Fruit fly (Drosophila melanogaster) whole organism, pupa: ENCODE data around the gene CG31103.

Experiments
- CG10348 ChIP-seq: fragments of 200-800 bp; sonication (Bioruptor generic); IDR thresholded peaks from 2 replicates; pipeline ENCODE4 v1.3.6; 2022; ENCODE audit warnings: missing biosample characterization, missing genetic modification characterization
- CG12605 ChIP-seq: fragments of 200-800 bp; sonication (Bioruptor generic); IDR thresholded peaks from 2 replicates; pipeline ENCODE4 v1.3.6; 2022; ENCODE audit warnings: missing biosample characterization, missing genetic modification characterization
- CG13204 ChIP-seq: fragments of 200-800 bp; sonication (Bioruptor generic); optimal IDR thresholded peaks from 2 replicates; lab custom pipeline; 2018; ENCODE audit warnings: missing biosample characterization, mild to moderate bottlenecking, missing genetic modification characterization, moderate library complexity
- CG14655 ChIP-seq: fragments of 200-800 bp; sonication (Bioruptor generic); optimal IDR thresholded peaks from 3 replicates; lab custom pipeline; 2017; ENCODE audit warnings: mild to moderate bottlenecking, missing biosample characterization, missing genetic modification reagents, missing genetic modification characterization
- CG15710 ChIP-seq: fragments of 200-800 bp; sonication (Bioruptor generic); optimal IDR thresholded peaks from 2 replicates; lab custom pipeline; 2018; ENCODE audit warnings: missing biosample characterization, mild to moderate bottlenecking, missing genetic modification characterization, moderate library complexity
- CG17806 ChIP-seq: fragments of 200-800 bp; sonication (Bioruptor generic); optimal IDR thresholded peaks from 2 replicates; lab custom pipeline; 2018; ENCODE audit warnings: missing biosample characterization, mild to moderate bottlenecking, missing genetic modification characterization, moderate library complexity
- CG32121 ChIP-seq: fragments of 200-800 bp; sonication (Bioruptor generic); IDR thresholded peaks from 2 replicates; pipeline ENCODE4 v1.3.6; 2022; ENCODE audit warnings: missing biosample characterization, missing genetic modification characterization
- CG34367 ChIP-seq: fragments of 200-800 bp; sonication (Bioruptor generic); optimal IDR thresholded peaks from 2 replicates; lab custom pipeline; 2018; ENCODE audit warnings: missing biosample characterization, mild to moderate bottlenecking, missing genetic modification characterization
- CG4496 ChIP-seq: fragments of 200-800 bp; sonication (Bioruptor generic); IDR thresholded peaks from 3 replicates; pipeline ENCODE4 v1.3.6; 2022; ENCODE audit warnings: missing biosample characterization, missing genetic modification characterization
- CG8159 ChIP-seq: fragments of 200-800 bp; sonication (Bioruptor generic); optimal IDR thresholded peaks from 3 replicates; lab custom pipeline; 2018; ENCODE audit warnings: missing biosample characterization, mild to moderate bottlenecking, missing genetic modification characterization, moderate library complexity
- CG8301 ChIP-seq: fragments of 200-800 bp; sonication (Bioruptor generic); optimal IDR thresholded peaks from 2 replicates; lab custom pipeline; 2018; ENCODE audit warnings: missing biosample characterization, mild to moderate bottlenecking, missing genetic modification characterization
- CG9948 ChIP-seq: fragments of 200-800 bp; sonication (Bioruptor generic); optimal IDR thresholded peaks from 2 replicates; lab custom pipeline; 2018; ENCODE audit warnings: missing biosample characterization, mild to moderate bottlenecking, missing genetic modification characterization, moderate library complexity
- D1 ChIP-seq: fragments of 200-800 bp; sonication (Bioruptor generic); optimal IDR thresholded peaks from 2 replicates; lab custom pipeline; 2018; ENCODE audit warnings: missing biosample characterization, mild to moderate bottlenecking, missing genetic modification characterization, moderate library complexity
- EcR ChIP-seq: fragments of 200-800 bp; sonication (Bioruptor generic); optimal IDR thresholded peaks from 3 replicates; lab custom pipeline; 2019; ENCODE audit warnings: missing biosample characterization, missing genetic modification characterization, mild to moderate bottlenecking, moderate library complexity, missing genetic modification reagents
- Ets98B ChIP-seq: fragments of 200-800 bp; sonication (Bioruptor generic); IDR thresholded peaks from 2 replicates; pipeline ENCODE4 v1.3.6; 2022; ENCODE audit warnings: missing biosample characterization, missing genetic modification characterization
- Pif1A ChIP-seq: fragments of 200-800 bp; sonication (Bioruptor generic); optimal IDR thresholded peaks from 3 replicates; lab custom pipeline; 2016; ENCODE audit warnings: missing biosample characterization, missing genetic modification characterization
- Pif1B ChIP-seq: fragments of 200-800 bp; sonication (Bioruptor generic); optimal IDR thresholded peaks from 3 replicates; lab custom pipeline; 2016; ENCODE audit warnings: missing biosample characterization, missing genetic modification characterization
- Snoo ChIP-seq: fragments of 200-800 bp; sonication (Bioruptor generic); optimal IDR thresholded peaks from 3 replicates; lab custom pipeline; 2017; ENCODE audit warnings: missing biosample characterization, mild to moderate bottlenecking, missing genetic modification characterization, inconsistent platforms
- fd96Ca ChIP-seq: fragments of 200-800 bp; sonication (Bioruptor generic); IDR thresholded peaks from 3 replicates; pipeline ENCODE4 v1.3.6; 2022; ENCODE audit warnings: missing biosample characterization, missing genetic modification characterization
- gl ChIP-seq: fragments of 200-800 bp; sonication (Bioruptor generic); optimal IDR thresholded peaks from 2 replicates; lab custom pipeline; 2018; ENCODE audit warnings: missing biosample characterization, mild to moderate bottlenecking, missing genetic modification characterization
- rn ChIP-seq: fragments of 200-800 bp; sonication (Bioruptor generic); IDR thresholded peaks from 2 replicates; pipeline ENCODE4 v1.3.6; 2022; ENCODE audit warnings: missing biosample characterization, missing genetic modification characterization

Gene CG31103

dm6 chr3R:25177429-25177828 lies 41.7 kb upstream of the CG31103 start:
- TF ChIP-seq CG32121 (GFP tag; lab: Robert Waterston, UW) (no peak), CG14655 (no peak), CG8301 (tag; lab: Kevin White, UChicago) (no peak), rn (GFP tag; lab: Robert Waterston, UW) (no peak), CG8159 (no peak), CG4496 (GFP tag; lab: Robert Waterston, UW) (no peak), Pif1A (GFP tag; lab: Kevin White, UChicago) (no peak)
- TF ChIP-seq, all 21 proteins: peak for 0

- TF ChIP-seq CG13204 (GFP tag; lab: Kevin White, UChicago) (peak; percentile 66), EcR (GFP tag; lab: Kevin White, UChicago) (no peak), CG4496 (GFP tag; lab: Robert Waterston, UW) (peak; percentile 39; the same call in 1 of the 3 replicates), gl (tag; lab: Kevin White, UChicago) (peak; percentile 17), rn (GFP tag; lab: Robert Waterston, UW) (peak; percentile 47), CG32121 (GFP tag; lab: Robert Waterston, UW) (no peak), Pif1B (GFP tag; lab: Kevin White, UChicago) (peak; percentile 63), fd96Ca (GFP tag; lab: Robert Waterston, UW) (peak; percentile 42; the same call in 1 of the 3 replicates), CG14655 (peak; percentile 51), CG12605 (GFP tag; lab: Robert Waterston, UW) (no peak), CG8301 (tag; lab: Kevin White, UChicago) (peak; percentile 41), CG17806 (tag; lab: Kevin White, UChicago) (peak; percentile 74), CG8159 (peak; percentile 83), Ets98B (GFP tag; lab: Robert Waterston, UW) (peak; percentile 27; the same call in 1 of the 2 replicates), CG34367 (tag; lab: Kevin White, UChicago) (peak; percentile 75), Pif1A (GFP tag; lab: Kevin White, UChicago) (peak; percentile 73), CG10348 (GFP tag; lab: Robert Waterston, UW) (no peak), CG15710 (tag; lab: Kevin White, UChicago) (peak; percentile 84), CG9948 (peak; percentile 69), D1 (tag; lab: Kevin White, UChicago) (no peak), Snoo (tag; lab: Kevin White, UChicago) (peak; percentile 29)
These were observed 40.6 kb upstream of the CG31103 start for dm6 chr3R:25178521-25178920.

dm6 chr3R:25181424-25181823 lies 37.7 kb upstream of the CG31103 start:
- no peak for TF ChIP-seq D1 (tag; lab: Kevin White, UChicago)
- no peak for TF ChIP-seq EcR (GFP tag; lab: Kevin White, UChicago)
- no peak for TF ChIP-seq CG8301 (tag; lab: Kevin White, UChicago)
- TF ChIP-seq CG34367 (tag; lab: Kevin White, UChicago) = no peak
- no peak for TF ChIP-seq CG15710 (tag; lab: Kevin White, UChicago)
- no peak for TF ChIP-seq CG17806 (tag; lab: Kevin White, UChicago)

- TF ChIP-seq Snoo (tag; lab: Kevin White, UChicago) = no peak
- peak; percentile 16 for TF ChIP-seq CG14655
- peak; percentile 51 for TF ChIP-seq CG17806 (tag; lab: Kevin White, UChicago)
- TF ChIP-seq EcR (GFP tag; lab: Kevin White, UChicago) = peak; percentile 38
- TF ChIP-seq CG8159 = peak; percentile 71
- TF ChIP-seq CG8301 (tag; lab: Kevin White, UChicago) = no peak
- TF ChIP-seq CG34367 (tag; lab: Kevin White, UChicago) = peak; percentile 39
- no peak for TF ChIP-seq Pif1B (GFP tag; lab: Kevin White, UChicago)
- no peak for TF ChIP-seq rn (GFP tag; lab: Robert Waterston, UW)
- TF ChIP-seq Ets98B (GFP tag; lab: Robert Waterston, UW) = no peak
- TF ChIP-seq fd96Ca (GFP tag; lab: Robert Waterston, UW) = 0 out of 3 replicates have a peak, but pooled peaks have one; percentile 17
- TF ChIP-seq gl (tag; lab: Kevin White, UChicago) = no peak
- TF ChIP-seq CG32121 (GFP tag; lab: Robert Waterston, UW) = no peak
- TF ChIP-seq CG4496 (GFP tag; lab: Robert Waterston, UW) = no peak
- TF ChIP-seq CG10348 (GFP tag; lab: Robert Waterston, UW) = no peak
- peak; percentile 68 for TF ChIP-seq CG15710 (tag; lab: Kevin White, UChicago)
- TF ChIP-seq CG12605 (GFP tag; lab: Robert Waterston, UW) = peak; percentile 24; the same call in 1 of the 2 replicates
- peak; percentile 53 for TF ChIP-seq CG13204 (GFP tag; lab: Kevin White, UChicago)
- TF ChIP-seq CG9948 = peak; percentile 61
- no peak for TF ChIP-seq D1 (tag; lab: Kevin White, UChicago)
- no peak for TF ChIP-seq Pif1A (GFP tag; lab: Kevin White, UChicago)
These were observed 35.4 kb upstream of the CG31103 start, which contains the start of gene dan for dm6 chr3R:25183484-25184442. dan (plus strand) TSS chr3R:25184383.

dm6 chr3R:25184540-25184939 lies 34.6 kb upstream of the CG31103 start:
- TF ChIP-seq CG13204 (GFP tag; lab: Kevin White, UChicago) (peak; percentile 47), Pif1A (GFP tag; lab: Kevin White, UChicago) (no peak), fd96Ca (GFP tag; lab: Robert Waterston, UW) (no peak), CG10348 (GFP tag; lab: Robert Waterston, UW) (no peak), CG32121 (GFP tag; lab: Robert Waterston, UW) (no peak), CG15710 (tag; lab: Kevin White, UChicago) (no peak), CG8301 (tag; lab: Kevin White, UChicago) (no peak), CG9948 (no peak), Pif1B (GFP tag; lab: Kevin White, UChicago) (no peak), CG4496 (GFP tag; lab: Robert Waterston, UW) (0 out of 3 replicates have a peak, but pooled peaks have one; percentile 33), CG34367 (tag; lab: Kevin White, UChicago) (no peak), CG14655 (no peak)
